Fruit fly (Drosophila melanogaster) whole organism, embryonic: ENCODE results near the gene mld.
A peak's percentile ranks its signal among the peaks of the same experiment; 100 is the strongest.

ENCODE experiments used
- Adf1 ChIP-seq: fragments of 200-800 bp; sonication (Bioruptor generic); IDR thresholded peaks from 2 replicates; pipeline ENCODE4 v1.3.6; 2022; ENCODE audit warnings: missing biosample characterization, missing genetic modification characterization
- Bteb2 ChIP-seq: fragments of 200-800 bp; sonication (Bioruptor generic); optimal IDR thresholded peaks from 2 replicates; lab custom pipeline; 2016; ENCODE audit warnings: missing biosample characterization, missing genetic modification characterization
- CG10565 ChIP-seq: fragments of 200-800 bp; sonication (Bioruptor generic); optimal IDR thresholded peaks from 3 replicates; lab custom pipeline; 2016; ENCODE audit warnings: missing biosample characterization, mild to moderate bottlenecking, missing genetic modification characterization
- CG10654 ChIP-seq: fragments of 200-800 bp; sonication (Bioruptor generic); optimal IDR thresholded peaks from 2 replicates; lab custom pipeline; 2016; ENCODE audit warnings: missing biosample characterization, missing genetic modification characterization
- CG13123 ChIP-seq: fragments of 200-800 bp; sonication (Bioruptor generic); optimal IDR thresholded peaks from 2 replicates; lab custom pipeline; 2016; ENCODE audit warnings: missing biosample characterization, missing genetic modification characterization
- CG13624 ChIP-seq: fragments of 200-800 bp; sonication (Bioruptor generic); optimal IDR thresholded peaks from 2 replicates; lab custom pipeline; 2016; ENCODE audit warnings: missing biosample characterization, missing genetic modification characterization
- CG14441 ChIP-seq: fragments of 200-800 bp; sonication (Bioruptor generic); IDR thresholded peaks from 2 replicates; pipeline ENCODE4 v1.3.6; 2022; ENCODE audit warnings: missing biosample characterization, missing genetic modification characterization
- CG1647 ChIP-seq: fragments of 200-800 bp; sonication (Bioruptor generic); optimal IDR thresholded peaks from 3 replicates; lab custom pipeline; 2016; ENCODE audit warnings: missing biosample characterization, missing genetic modification characterization
- CG17568 ChIP-seq: fragments of 200-800 bp; sonication (Bioruptor generic); optimal IDR thresholded peaks from 2 replicates; lab custom pipeline; 2018; ENCODE audit warnings: missing biosample characterization, mild to moderate bottlenecking, missing genetic modification characterization, moderate library complexity
- CG17612 ChIP-seq: fragments of 200-800 bp; sonication (Bioruptor generic); IDR thresholded peaks from 2 replicates; pipeline ENCODE4 v1.3.6; 2022; ENCODE audit warnings: missing biosample characterization, missing genetic modification characterization
- CG17912 ChIP-seq: fragments of 200-800 bp; sonication (Bioruptor generic); optimal IDR thresholded peaks from 2 replicates; lab custom pipeline; 2018; ENCODE audit warnings: missing biosample characterization, mild to moderate bottlenecking, missing genetic modification characterization
- CG30403 ChIP-seq: fragments of 200-800 bp; sonication (Bioruptor generic); optimal IDR thresholded peaks from 3 replicates; lab custom pipeline; 2016; ENCODE audit warnings: missing biosample characterization, missing genetic modification characterization
- CG43689 ChIP-seq: fragments of 200-800 bp; sonication (Bioruptor generic); IDR thresholded peaks from 2 replicates; pipeline ENCODE4 v1.3.6; 2022; ENCODE audit warnings: missing biosample characterization, missing genetic modification characterization
- CG7786 ChIP-seq: fragments of 200-800 bp; sonication (Bioruptor generic); optimal IDR thresholded peaks from 2 replicates; lab custom pipeline; 2016; ENCODE audit warnings: missing biosample characterization, missing genetic modification characterization
- CG9797 ChIP-seq: fragments of 200-800 bp; sonication (Bioruptor generic); optimal IDR thresholded peaks from 3 replicates; lab custom pipeline; 2018; ENCODE audit warnings: missing biosample characterization, mild to moderate bottlenecking, missing genetic modification characterization
- Chrac-16 ChIP-seq: fragments of 200-800 bp; sonication (Bioruptor generic); optimal IDR thresholded peaks from 3 replicates; lab custom pipeline; 2016; ENCODE audit warnings: missing biosample characterization, missing genetic modification characterization
- D ChIP-seq, 2 experiments: fragments of 200-800 bp in 1 of 2; fragments of >200 bp in 1 of 2; sonication (Bioruptor generic) in 1 of 2; optimal IDR thresholded peaks; 2 replicates in 1 of 2; 3 replicates in 1 of 2; lab custom pipeline; 2017; ENCODE audit warnings: mild to moderate bottlenecking in 1 of 2, missing biosample characterization in 1 of 2, missing genetic modification characterization in 1 of 2, missing genetic modification reagents in 1 of 2
- D19B ChIP-seq: fragments of 200-800 bp; sonication (Bioruptor generic); optimal IDR thresholded peaks from 2 replicates; lab custom pipeline; 2017; ENCODE audit warnings: missing biosample characterization, mild to moderate bottlenecking, missing genetic modification characterization
- H2.0 ChIP-seq: fragments of 200-800 bp; sonication (Bioruptor generic); IDR thresholded peaks from 2 replicates; pipeline ENCODE4 v1.3.6; 2022; ENCODE audit warnings: missing biosample characterization, missing genetic modification characterization
- HmgD ChIP-seq: fragments of 200-800 bp; sonication (Bioruptor generic); optimal IDR thresholded peaks from 3 replicates; lab custom pipeline; 2016; ENCODE audit warnings: missing biosample characterization, missing genetic modification characterization
- Lim3 ChIP-seq: fragments of 200-800 bp; sonication (Bioruptor generic); IDR thresholded peaks from 2 replicates; pipeline ENCODE4 v1.3.6; 2022; ENCODE audit warnings: missing biosample characterization, missing genetic modification characterization
- MBD-R2 ChIP-seq: fragments of 200-800 bp; sonication (Bioruptor generic); IDR thresholded peaks from 2 replicates; pipeline ENCODE4 v1.3.6; 2022; ENCODE audit warnings: missing biosample characterization, missing genetic modification characterization
- MTF-1 ChIP-seq: fragments of 200-800 bp; sonication (Bioruptor generic); optimal IDR thresholded peaks from 2 replicates; lab custom pipeline; 2018; ENCODE audit warnings: missing biosample characterization, mild to moderate bottlenecking, missing genetic modification characterization, borderline replicate concordance
- Mes4 ChIP-seq: fragments of 200-800 bp; sonication (Bioruptor generic); optimal IDR thresholded peaks from 2 replicates; lab custom pipeline; 2016; ENCODE audit warnings: missing biosample characterization, missing genetic modification characterization
- Mrtf ChIP-seq: fragments of 200-800 bp; sonication (Bioruptor generic); IDR thresholded peaks from 3 replicates; pipeline ENCODE4 v1.3.6; 2022; ENCODE audit warnings: missing biosample characterization, missing genetic modification characterization
- Sox100B ChIP-seq: fragments of 200-800 bp; sonication (Bioruptor generic); optimal IDR thresholded peaks from 3 replicates; lab custom pipeline; 2018; ENCODE audit warnings: missing biosample characterization, mild to moderate bottlenecking, missing genetic modification characterization
- chm ChIP-seq: fragments of 200-800 bp; sonication (Bioruptor generic); IDR thresholded peaks from 2 replicates; pipeline ENCODE4 v1.3.6; 2022; ENCODE audit warnings: missing biosample characterization, missing genetic modification characterization
- ewg ChIP-seq: fragments of 200-800 bp; sonication (Bioruptor generic); optimal IDR thresholded peaks from 3 replicates; lab custom pipeline; 2017; ENCODE audit warnings: mild to moderate bottlenecking, missing biosample characterization, missing genetic modification reagents, missing genetic modification characterization
- fd102C ChIP-seq: fragments of 200-800 bp; sonication (Bioruptor generic); optimal IDR thresholded peaks from 2 replicates; lab custom pipeline; 2018; ENCODE audit warnings: missing biosample characterization, mild to moderate bottlenecking, missing genetic modification characterization, moderate library complexity
- ftz-f1 ChIP-seq: fragments of 200-800 bp; sonication (Bioruptor generic); optimal IDR thresholded peaks from 2 replicates; lab custom pipeline; 2016; ENCODE audit warnings: missing biosample characterization, missing genetic modification characterization
- gsb-n ChIP-seq: fragments of 200-800 bp; sonication (Bioruptor generic); optimal IDR thresholded peaks from 3 replicates; lab custom pipeline; 2018; ENCODE audit warnings: missing biosample characterization, mild to moderate bottlenecking, missing genetic modification characterization
- ken ChIP-seq: fragments of 200-800 bp; sonication (Bioruptor generic); IDR thresholded peaks from 3 replicates; pipeline ENCODE4 v1.3.6; 2022; ENCODE audit warnings: missing biosample characterization, missing genetic modification characterization
- kni ChIP-seq: fragments of 200-800 bp; sonication (Bioruptor generic); optimal IDR thresholded peaks from 3 replicates; lab custom pipeline; 2017; ENCODE audit warnings: mild to moderate bottlenecking, missing biosample characterization, missing genetic modification reagents, missing genetic modification characterization
- lola ChIP-seq, 3 experiments: fragments of >200 bp in 2 of 3; fragments of 200-800 bp in 1 of 3; sonication (Bioruptor generic) in 1 of 3; optimal IDR thresholded peaks; 2 replicates each; lab custom pipeline; 2017 to 2019; ENCODE audit warnings: missing biosample characterization in 3 of 3, missing genetic modification characterization in 3 of 3, mild to moderate bottlenecking in 1 of 3, moderate library complexity in 1 of 3
- maf-S ChIP-seq: fragments of 200-800 bp; sonication (Bioruptor generic); optimal IDR thresholded peaks from 2 replicates; lab custom pipeline; 2016; ENCODE audit warnings: missing biosample characterization, missing genetic modification characterization
- nau ChIP-seq: fragments of 200-800 bp; sonication (Bioruptor generic); optimal IDR thresholded peaks from 3 replicates; lab custom pipeline; 2017; ENCODE audit warnings: missing biosample characterization, mild to moderate bottlenecking, missing genetic modification characterization, missing genetic modification reagents
- pita ChIP-seq: fragments of 200-800 bp; sonication (Bioruptor generic); optimal IDR thresholded peaks from 2 replicates; lab custom pipeline; 2017; ENCODE audit warnings: missing biosample characterization, mild to moderate bottlenecking, missing genetic modification characterization
- pnt ChIP-seq: fragments of 200-800 bp; sonication (Bioruptor generic); optimal IDR thresholded peaks from 3 replicates; lab custom pipeline; 2016; ENCODE audit warnings: missing biosample characterization, missing genetic modification characterization
- row ChIP-seq: fragments of 200-800 bp; sonication (Bioruptor generic); IDR thresholded peaks from 3 replicates; pipeline ENCODE4 v1.3.6; 2022; ENCODE audit warnings: missing biosample characterization, missing genetic modification characterization
- sc ChIP-seq, 3 experiments: fragments of >200 bp in 2 of 3; fragments of 200-800 bp in 1 of 3; sonication (Bioruptor generic) in 1 of 3; optimal IDR thresholded peaks; 2 replicates in 2 of 3; 3 replicates in 1 of 3; lab custom pipeline; 2017; ENCODE audit warnings: mild to moderate bottlenecking in 1 of 3, missing biosample characterization in 1 of 3, missing genetic modification characterization in 1 of 3, missing genetic modification reagents in 1 of 3
- schlank ChIP-seq: fragments of 200-800 bp; sonication (Bioruptor generic); optimal IDR thresholded peaks from 2 replicates; lab custom pipeline; 2018; ENCODE audit warnings: missing biosample characterization, mild to moderate bottlenecking, missing genetic modification characterization
- so ChIP-seq: fragments of 200-800 bp; sonication (Bioruptor generic); IDR thresholded peaks from 3 replicates; pipeline ENCODE4 v1.3.6; 2022; ENCODE audit warnings: missing biosample characterization, missing genetic modification characterization
- usp ChIP-seq: fragments of >200 bp; optimal IDR thresholded peaks from 2 replicates; lab custom pipeline; 2017; ENCODE audit warnings: missing biosample characterization, missing genetic modification characterization
- wdn ChIP-seq: fragments of 200-800 bp; sonication (Bioruptor generic); IDR thresholded peaks from 2 replicates; pipeline ENCODE4 v1.3.6; 2022; ENCODE audit warnings: missing biosample characterization, missing genetic modification characterization
- yki ChIP-seq: fragments of >200 bp; optimal IDR thresholded peaks from 3 replicates; lab custom pipeline; 2018
- zf30C ChIP-seq: fragments of 200-800 bp; sonication (Bioruptor generic); optimal IDR thresholded peaks from 3 replicates; lab custom pipeline; 2018; ENCODE audit warnings: missing biosample characterization, mild to moderate bottlenecking, missing genetic modification characterization

The mld gene

DNA sequence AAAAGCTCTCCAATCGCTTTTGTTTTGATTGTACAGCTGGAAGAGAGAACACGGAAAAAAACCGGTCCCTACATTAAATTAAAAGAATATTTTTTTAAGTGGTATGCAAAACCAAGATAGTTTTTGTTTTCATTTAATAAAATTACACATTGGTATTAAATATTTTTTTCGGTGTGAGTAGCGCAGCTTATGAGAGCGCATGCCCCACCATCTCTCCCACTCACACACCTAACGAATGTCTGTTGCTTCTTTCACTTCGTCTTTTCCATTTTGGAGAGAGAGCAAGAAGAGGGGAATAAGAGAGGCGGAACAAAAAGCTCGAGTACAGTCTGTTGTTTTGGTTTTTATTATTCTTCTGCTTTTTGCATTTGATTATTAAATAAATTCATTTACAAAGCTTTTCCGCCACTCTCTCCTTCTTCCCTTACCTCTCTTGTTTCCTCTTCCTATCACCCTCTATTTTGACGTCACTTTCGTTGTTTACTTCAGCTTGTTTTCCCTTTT lies 12.9 kb upstream of the mld start (continued):
- TF ChIP-seq Mrtf (GFP tag; lab: Robert Waterston, UW): peak; percentile 98
- peak; percentile 94 for TF ChIP-seq schlank (tag; lab: Kevin White, UChicago)
- peak; percentile 96 for TF ChIP-seq maf-S (GFP tag; lab: Kevin White, UChicago)
- TF ChIP-seq CG10654 (GFP tag; lab: Kevin White, UChicago): peak; percentile 95
- peak; percentile 98 for TF ChIP-seq ken (GFP tag; lab: Robert Waterston, UW)
- no peak for TF ChIP-seq sc (optimal IDR thresholded peaks at IDR 0.05; lab: Kevin White, UChicago)
- TF ChIP-seq sc (GFP tag; optimal IDR thresholded peaks at IDR 0.05; lab: Kevin White, UChicago): peak; percentile 91
- TF ChIP-seq ewg (GFP tag; lab: Kevin White, UChicago): peak; percentile 98
- peak; percentile 98 for TF ChIP-seq H2.0 (GFP tag; lab: Robert Waterston, UW)
- TF ChIP-seq lola (GFP tag; optimal IDR thresholded peaks at IDR 0.05; lab: Kevin White, UChicago): peak in 1 of 3 experiments; percentile 89
- TF ChIP-seq CG17612 (GFP tag; lab: Robert Waterston, UW): peak; percentile 94; the same call in 1 of the 2 replicates
- peak; percentile 96 for TF ChIP-seq Sox100B
- peak; percentile 99 for TF ChIP-seq row (GFP tag; lab: Robert Waterston, UW)
- peak; percentile 97 for TF ChIP-seq CG17568 (GFP tag; lab: Kevin White, UChicago)
- peak; percentile 91 for TF ChIP-seq D19B (GFP tag; lab: Kevin White, UChicago)
- peak; percentile 90 for TF ChIP-seq Adf1 (GFP tag; lab: Robert Waterston, UW)
- peak; percentile 93; the same call in 1 of the 2 replicates for TF ChIP-seq Lim3 (GFP tag; lab: Robert Waterston, UW)
- peak; percentile 84 for TF ChIP-seq kni (GFP tag; lab: Kevin White, UChicago)
- TF ChIP-seq pnt (GFP tag; lab: Kevin White, UChicago): peak; percentile 93
- TF ChIP-seq gsb-n: peak; percentile 97
- peak; percentile 97 for TF ChIP-seq CG1647 (GFP tag; lab: Kevin White, UChicago)
- TF ChIP-seq HmgD (GFP tag; lab: Kevin White, UChicago): peak; percentile 81
- peak; percentile 93 for TF ChIP-seq Mes4 (GFP tag; lab: Kevin White, UChicago)
- peak; percentile 3 for TF ChIP-seq fd102C (GFP tag; lab: Kevin White, UChicago)
- TF ChIP-seq CG13123: peak; percentile 92
- TF ChIP-seq MBD-R2: peak; percentile 99
- peak; percentile 99 for TF ChIP-seq CG13624 (GFP tag; lab: Kevin White, UChicago)
- peak; percentile 96 for TF ChIP-seq nau (GFP tag; lab: Kevin White, UChicago)
- peak; percentile 25 for TF ChIP-seq yki
- TF ChIP-seq CG43689 (GFP tag; lab: Robert Waterston, UW): peak; percentile 95
- TF ChIP-seq MTF-1 (GFP tag; lab: Kevin White, UChicago): peak; percentile 91
- TF ChIP-seq CG7786 (GFP tag; lab: Kevin White, UChicago): peak; percentile 96
- TF ChIP-seq CG9797: peak; percentile 44
- TF ChIP-seq CG30403 (GFP tag; lab: Kevin White, UChicago): peak; percentile 98
- no peak for TF ChIP-seq usp (GFP tag; lab: Kevin White, UChicago)
- peak; percentile 98 for TF ChIP-seq CG14441 (GFP tag; lab: Robert Waterston, UW)
- peak; percentile 84 for TF ChIP-seq CG17912 (GFP tag; lab: Kevin White, UChicago)
- peak; percentile 75 for TF ChIP-seq CG10565 (GFP tag; lab: Kevin White, UChicago)
- peak; percentile 99 for TF ChIP-seq so
- TF ChIP-seq ftz-f1 (GFP tag; lab: Kevin White, UChicago): peak; percentile 89
- TF ChIP-seq Chrac-16 (GFP tag; lab: Kevin White, UChicago): peak; percentile 96
- no peak for TF ChIP-seq D (optimal IDR thresholded peaks at IDR 0.05; lab: Kevin White, UChicago)
- TF ChIP-seq D (GFP tag; optimal IDR thresholded peaks at IDR 0.05; lab: Kevin White, UChicago): peak; percentile 96
- peak; percentile 98 for TF ChIP-seq wdn (GFP tag; lab: Robert Waterston, UW)
- TF ChIP-seq Bteb2 (GFP tag; lab: Kevin White, UChicago): peak; percentile 97
- TF ChIP-seq zf30C (GFP tag; lab: Kevin White, UChicago): peak; percentile 98
- TF ChIP-seq pita (GFP tag; lab: Kevin White, UChicago): no peak
- peak; percentile 99 for TF ChIP-seq chm (GFP tag; lab: Robert Waterston, UW)
